Worm (Caenorhabditis elegans): ENCODE data around the gene H12D21.11.
"Not testable (repeated sequence)": the region's sequence is repeated elsewhere in the genome, so short reads cannot be mapped to it uniquely, and the experiment has no call there.

H12D21.11 gene

DNA sequence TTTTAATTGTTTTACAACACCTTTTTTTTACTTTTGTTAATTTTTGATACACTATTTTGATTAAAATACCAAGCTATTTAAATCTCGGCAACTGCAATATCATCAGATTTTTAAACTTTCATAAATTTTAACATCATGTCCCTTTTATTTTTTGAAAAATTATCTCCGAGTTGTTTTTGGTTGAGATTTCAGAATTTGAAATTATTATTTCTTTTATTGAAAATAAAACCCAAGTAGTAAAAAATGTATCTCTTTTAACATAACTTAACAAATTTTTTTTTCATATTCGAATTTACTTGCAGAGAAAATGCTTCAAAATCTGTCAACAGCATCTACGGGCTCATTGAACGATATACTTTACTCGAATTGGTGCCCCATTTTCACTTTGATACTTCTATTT lies at the start of gene H12D21.11:
Gene H12D21.11 (plus strand): TSS at position 301 of the 400 bp plus-strand sequence.
- no peak for TF ChIP-seq unc-62 (GFP tag; optimal IDR thresholded peaks at IDR 0.05)

DNA sequence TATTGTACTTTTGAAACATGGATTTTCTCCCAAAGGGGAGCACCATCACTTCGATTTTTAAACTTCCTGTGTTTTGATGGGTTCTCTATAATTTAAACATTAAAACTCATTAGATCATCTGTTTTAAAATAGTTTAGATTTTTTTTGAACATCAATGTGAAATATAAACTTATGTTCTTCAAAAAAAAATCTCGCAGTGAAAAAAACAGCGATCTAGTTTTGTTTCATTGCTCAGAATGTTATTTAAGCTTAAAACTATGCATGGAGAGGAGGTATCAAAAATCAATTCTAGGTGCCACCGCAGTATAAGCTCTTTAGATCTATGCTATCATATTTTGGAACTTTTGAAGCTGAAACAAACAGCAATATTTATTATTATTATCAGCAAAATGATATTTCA lies 47.5 kb upstream of the H12D21.11 start, which contains the start of gene gcy-14:
Gene gcy-14 (minus strand): TSS at position 101 of the 400 bp plus-strand sequence.
- no peak for TF ChIP-seq unc-62 (GFP tag; optimal IDR thresholded peaks at IDR 0.05)

DNA sequence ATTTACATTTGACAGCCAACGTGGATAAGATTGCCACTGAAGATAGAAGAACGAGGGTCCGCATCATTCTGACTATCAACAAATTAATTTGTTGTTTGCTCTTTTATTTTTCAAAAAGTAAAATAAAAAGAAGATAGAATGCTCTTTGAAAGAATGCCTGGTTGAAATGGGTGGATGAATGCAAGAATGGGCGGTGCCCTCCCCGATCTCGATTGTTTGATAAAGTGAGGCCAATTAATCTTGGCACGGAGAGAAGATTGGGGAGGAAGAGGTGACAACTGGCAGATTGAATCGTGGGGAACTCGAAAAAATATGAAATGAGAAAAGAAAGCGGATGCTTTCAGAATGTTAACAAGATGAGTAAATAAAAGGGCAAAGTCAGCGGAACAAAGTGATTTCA lies 44.3 kb upstream of the H12D21.11 start, which contains the start of gene ZC412.3:
Gene ZC412.3 (minus strand): TSS at position 183 of the 400 bp plus-strand sequence.
- TF ChIP-seq unc-62 (GFP tag; optimal IDR thresholded peaks at IDR 0.05): no peak

DNA sequence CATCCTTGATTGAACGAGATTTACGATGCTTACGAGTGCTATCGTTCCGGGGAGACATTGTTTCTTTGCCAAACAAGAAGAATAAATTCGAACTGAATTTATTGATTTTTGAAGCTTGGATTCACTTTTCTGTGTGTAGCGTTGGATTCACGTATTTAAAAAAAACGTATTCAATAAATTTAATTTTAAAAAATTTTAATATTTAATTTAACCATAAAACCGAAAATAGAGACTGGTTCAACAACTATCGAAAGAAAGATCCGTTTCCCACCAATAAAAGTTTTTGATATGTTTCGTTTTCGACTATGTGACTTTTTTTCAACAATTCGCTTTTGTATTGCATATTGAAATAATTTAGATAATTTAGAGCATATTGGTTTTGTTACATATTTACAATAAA lies 40.3 kb upstream of the H12D21.11 start, which contains the start of gene ZC412.5:
Gene ZC412.5 (minus strand): TSS at position 101 of the 400 bp plus-strand sequence.
- TF ChIP-seq unc-62 (GFP tag; optimal IDR thresholded peaks at IDR 0.05): no peak

DNA sequence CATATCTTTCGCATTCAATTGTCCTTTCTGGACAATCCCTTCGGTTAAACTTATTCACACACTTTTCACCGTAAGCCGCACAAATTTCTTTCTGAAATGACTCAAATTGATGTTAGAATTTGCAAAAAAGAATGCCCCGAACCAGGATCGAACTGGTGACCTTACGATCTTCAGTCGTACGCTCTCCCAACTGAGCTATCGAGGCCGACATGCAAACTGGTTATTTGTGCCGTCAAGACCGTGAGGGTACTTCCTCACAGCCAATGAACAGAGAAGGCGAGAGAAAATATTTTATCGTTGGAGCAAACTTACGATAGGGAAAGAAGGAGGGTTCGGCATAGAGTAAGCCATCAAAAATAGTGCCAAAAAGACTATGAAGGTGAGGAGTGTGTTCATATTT lies 39.4 kb upstream of the H12D21.11 start:
- no peak for TF ChIP-seq unc-62 (GFP tag; optimal IDR thresholded peaks at IDR 0.05)

DNA sequence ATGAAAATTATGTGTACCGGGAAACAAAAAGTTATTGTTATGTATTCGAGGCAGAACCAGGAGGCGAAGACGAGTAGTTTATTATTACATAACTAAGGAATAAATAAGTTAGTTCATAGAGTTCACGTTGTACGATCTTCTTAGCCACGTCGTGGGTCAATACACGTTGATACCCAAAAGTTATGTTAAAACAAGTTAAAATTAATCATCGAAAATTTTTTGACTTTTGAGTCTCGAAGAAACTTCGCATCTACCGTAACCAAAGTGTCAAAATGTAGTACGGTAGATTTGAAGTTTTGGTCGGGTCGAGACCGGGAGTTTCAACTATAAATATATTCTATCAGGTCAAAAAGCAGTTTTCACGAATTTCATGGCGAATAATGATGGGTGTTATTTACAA lies 39.0 kb upstream of the H12D21.11 start, which contains the start of gene ZC412.10:
Gene ZC412.10 (minus strand): TSS at position 101 of the 400 bp plus-strand sequence.
- not testable (repeated sequence) for TF ChIP-seq unc-62 (GFP tag; optimal IDR thresholded peaks at IDR 0.05)

DNA sequence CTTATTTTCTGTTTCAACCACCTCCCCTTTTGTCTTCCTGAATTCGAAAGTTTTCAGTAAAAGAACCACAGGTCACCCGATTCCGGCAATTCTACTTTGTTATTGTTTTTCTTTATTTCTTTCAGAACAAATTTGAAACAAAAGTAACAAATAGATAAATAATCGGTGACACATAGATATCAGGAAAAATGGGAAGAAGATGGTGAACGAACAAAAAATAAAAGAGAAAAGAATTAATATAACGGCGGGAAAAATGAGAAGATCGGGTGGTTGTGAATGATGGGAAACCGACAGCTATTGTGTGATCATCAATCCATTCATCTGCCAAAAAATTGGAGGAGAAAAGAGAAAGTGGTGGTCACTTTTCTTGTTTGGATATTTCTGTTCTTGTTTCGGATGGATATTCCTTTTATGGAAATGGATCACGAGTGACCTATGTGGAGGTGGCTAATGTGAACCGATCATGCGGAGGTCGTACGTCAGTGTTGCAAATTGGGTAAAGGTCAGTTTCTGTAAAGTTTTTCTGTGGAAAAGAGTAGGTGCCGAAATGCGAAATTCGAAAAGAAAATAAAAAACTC lies 38.4 kb upstream of the H12D21.11 start:
- TF ChIP-seq unc-62 (GFP tag; optimal IDR thresholded peaks at IDR 0.05): no peak

DNA sequence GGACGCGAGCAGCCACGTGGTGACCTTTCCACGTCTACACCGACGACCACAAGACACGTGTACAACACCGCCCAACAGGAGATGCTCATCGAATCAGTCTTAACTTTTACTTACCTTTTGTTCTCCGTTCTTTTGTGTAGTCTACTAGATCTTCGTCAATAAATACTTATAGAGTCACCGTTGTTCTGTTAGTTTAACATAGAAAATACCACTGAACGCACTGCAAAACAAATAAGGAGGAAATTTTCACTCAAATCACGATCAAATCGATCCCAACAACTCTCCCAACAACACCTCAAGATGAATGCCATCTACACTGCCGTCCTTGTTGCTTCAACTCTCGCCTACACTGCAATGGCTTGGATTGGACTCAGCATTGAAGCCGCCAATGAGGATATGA lies 24.9 kb upstream of the H12D21.11 start, which contains the start of gene nspa-2:
Gene nspa-2 (plus strand): TSS at position 301 of the 400 bp plus-strand sequence.
- TF ChIP-seq unc-62 (GFP tag; optimal IDR thresholded peaks at IDR 0.05): not testable (repeated sequence)

DNA sequence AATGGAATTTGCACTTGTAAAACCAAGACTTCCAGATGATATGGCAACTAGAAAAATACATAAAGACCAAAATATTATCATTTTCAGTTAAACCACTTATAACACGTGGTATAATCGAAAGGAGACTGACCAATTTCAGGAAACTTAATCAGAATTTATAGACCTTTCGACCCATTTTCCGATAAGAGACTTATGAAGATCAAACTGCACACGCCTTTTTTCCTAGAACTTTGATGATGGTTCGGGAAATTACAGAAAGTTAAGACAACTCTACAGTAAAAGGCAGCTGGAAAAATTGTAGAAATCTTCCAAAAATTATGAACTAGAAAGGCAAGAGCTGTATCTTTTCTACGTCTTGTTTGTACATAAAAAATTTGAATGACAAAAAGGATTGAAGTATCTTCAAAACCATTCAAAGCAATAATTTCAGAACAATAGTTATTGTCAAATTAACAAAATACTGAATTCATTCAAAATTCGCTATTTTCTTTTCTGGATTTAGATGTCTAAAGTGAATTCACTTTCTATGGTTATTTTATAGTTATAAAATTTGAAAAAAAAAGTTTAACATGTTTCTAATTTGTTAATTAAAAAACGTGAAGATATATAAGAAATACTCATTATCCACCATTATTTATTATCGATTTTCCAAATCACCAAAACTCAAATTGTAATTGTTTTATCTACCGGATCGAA lies 22.2 kb upstream of the H12D21.11 start, which contains the start of the genes mpst-2 and H12D21.5:
Gene mpst-2 (minus strand): TSS at position 101 of the 696 bp plus-strand sequence.
Gene H12D21.5 (plus strand): TSS at position 646 of the 696 bp plus-strand sequence.
- TF ChIP-seq unc-62 (GFP tag; optimal IDR thresholded peaks at IDR 0.05): no peak

DNA sequence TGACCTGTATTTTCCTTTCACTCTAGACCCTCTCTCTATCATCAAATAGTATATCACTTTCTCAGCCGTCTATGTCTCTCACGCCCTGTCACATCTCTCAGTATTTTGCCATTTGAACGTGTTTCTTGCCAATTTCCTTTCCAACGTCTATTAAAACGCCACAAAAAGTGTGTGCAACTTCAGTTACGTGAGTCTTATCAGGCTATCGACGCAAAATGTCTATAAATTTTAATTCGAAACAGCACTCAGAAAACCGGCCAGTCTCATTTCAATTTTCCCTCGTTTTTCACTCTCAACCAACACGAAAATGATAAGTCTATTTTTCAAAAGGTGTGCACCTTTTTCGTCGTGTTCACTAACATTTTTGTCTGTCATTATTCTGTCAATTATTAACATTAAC lies 20.1 kb upstream of the H12D21.11 start, which contains the start of gene mpst-3:
Gene mpst-3 (plus strand): TSS at position 91 of the 400 bp plus-strand sequence.
- TF ChIP-seq unc-62 (GFP tag; optimal IDR thresholded peaks at IDR 0.05): no peak

DNA sequence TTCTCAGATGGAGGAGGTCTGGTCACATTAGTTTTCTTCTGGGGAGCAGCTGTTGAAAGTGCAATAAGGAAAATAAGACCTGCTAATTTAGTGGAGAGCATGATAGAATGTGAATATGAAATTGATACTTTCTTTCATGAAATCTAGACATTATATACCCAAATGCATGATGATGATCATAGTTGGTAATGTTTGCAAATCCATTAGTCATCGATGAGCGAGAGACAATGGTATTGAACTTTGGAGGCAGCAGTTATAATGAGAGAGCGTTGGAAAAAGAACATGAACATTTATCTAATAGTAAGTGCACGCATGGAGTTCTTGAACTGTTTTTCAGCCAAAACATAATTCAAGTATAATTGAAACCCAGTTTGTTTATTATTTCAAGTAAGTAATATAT lies 18.0 kb upstream of the H12D21.11 start, which contains the start of gene H12D21.6:
Gene H12D21.6 (minus strand): TSS at position 101 of the 400 bp plus-strand sequence.
- TF ChIP-seq unc-62 (GFP tag; optimal IDR thresholded peaks at IDR 0.05): no peak

DNA sequence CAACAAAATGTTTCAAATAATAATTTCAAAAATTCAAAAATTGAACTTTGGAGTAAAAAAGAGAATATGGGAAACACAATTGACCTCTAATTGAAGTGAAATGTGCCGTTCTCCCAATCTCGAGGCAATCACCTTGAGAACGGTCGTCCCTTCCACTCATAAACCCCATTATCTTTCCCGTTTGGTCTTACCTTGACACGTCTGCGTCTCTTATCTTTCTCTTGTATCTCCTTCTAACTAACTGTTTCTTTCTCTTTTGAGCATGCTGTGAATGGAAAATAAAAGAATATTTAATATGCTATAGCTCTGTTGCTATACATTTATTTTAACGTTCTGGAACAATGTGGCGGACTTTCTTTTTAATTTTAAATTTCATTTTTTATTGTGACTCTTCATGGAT lies 16.2 kb upstream of the H12D21.11 start, which contains the start of gene H12D21.10:
Gene H12D21.10 (plus strand): TSS at position 260 of the 400 bp plus-strand sequence.
- no peak for TF ChIP-seq unc-62 (GFP tag; optimal IDR thresholded peaks at IDR 0.05)

DNA sequence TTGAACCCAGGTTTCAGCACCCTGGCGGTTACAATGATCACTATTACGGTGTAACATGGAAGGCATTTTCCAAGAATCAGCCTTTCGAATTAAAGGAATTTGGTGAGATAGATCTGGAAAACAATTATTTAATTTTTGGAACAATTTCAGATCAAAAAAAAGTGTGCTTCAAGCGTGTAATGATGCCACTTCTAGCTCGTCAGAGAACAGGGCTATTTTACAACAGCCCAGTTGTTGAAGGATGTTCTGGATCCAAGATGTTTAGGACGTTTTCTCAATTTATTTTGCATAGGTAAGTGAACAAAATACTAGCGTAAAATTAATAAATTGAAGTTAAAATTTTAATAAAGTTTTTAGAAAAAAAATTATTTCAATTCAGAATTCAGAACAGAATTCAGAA lies 14.8 kb upstream of the H12D21.11 start:
- no peak for TF ChIP-seq unc-62 (GFP tag; optimal IDR thresholded peaks at IDR 0.05)

DNA sequence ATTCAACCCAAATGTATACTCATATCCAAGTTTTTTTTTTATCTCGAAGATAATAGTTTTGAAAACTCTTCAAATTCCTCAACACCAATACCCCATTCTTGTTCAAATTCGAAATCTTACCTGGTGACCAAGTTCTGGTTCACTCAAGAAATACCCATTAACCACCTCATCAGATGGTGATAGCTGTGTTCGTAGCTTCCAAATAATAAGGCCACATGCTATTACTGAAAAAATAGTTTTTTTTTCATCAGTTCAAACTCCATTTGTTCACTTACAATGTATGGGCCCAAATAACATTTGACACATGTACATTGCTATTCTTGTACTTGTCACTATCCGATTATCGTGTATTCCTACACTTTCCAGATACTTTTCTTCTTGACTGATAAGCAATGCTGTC lies 8.3 kb upstream of the H12D21.11 start:
- no peak for TF ChIP-seq unc-62 (GFP tag; optimal IDR thresholded peaks at IDR 0.05)

DNA sequence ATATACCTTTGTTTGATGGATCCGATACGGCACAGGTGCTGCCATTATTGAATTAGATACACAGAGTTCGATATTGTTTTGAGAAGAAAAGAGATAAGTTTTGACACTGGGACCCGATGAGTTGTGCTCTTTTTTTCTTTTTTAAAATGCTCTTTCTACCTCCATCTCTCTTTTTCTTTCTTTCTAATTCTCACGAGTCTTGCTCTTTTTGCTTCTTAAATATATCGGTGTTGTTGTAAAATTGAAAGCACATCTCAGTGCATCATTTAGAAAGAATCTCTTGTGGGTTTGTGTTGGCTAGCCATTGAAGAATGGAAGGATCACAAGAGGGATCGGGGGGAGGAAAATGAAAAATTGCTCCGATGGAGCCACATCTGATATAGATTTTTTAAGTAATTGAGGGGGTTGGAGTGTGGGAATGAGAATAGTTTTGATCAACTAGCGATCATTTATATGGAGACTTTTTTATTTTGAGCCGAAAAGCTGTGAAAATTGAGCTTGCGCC lies 6.3 kb upstream of the H12D21.11 start, which contains the start of gene H12D21.9:
Gene H12D21.9 (minus strand): TSS at position 148 of the 505 bp plus-strand sequence.
- no peak for TF ChIP-seq unc-62 (GFP tag; optimal IDR thresholded peaks at IDR 0.05)

DNA sequence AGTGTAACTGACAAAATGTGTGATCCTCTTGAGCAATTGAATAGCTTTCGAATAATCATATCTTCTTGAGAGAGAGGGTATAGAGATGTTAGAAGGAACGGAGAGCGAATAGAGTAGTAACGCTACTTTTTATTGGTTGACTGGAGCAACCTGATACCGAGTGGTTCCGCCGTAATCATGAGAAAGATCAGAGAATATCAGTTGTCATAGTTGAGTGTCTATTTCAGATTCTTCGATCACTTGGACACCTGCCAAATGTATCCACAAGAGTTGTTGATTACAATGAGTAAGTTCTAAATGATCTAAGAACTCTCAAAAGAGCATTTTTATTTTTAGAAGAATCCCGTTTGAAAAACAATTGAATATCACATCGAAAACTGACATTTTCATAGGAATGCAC lies 4.9 kb upstream of the H12D21.11 start:
- no peak for TF ChIP-seq unc-62 (GFP tag; optimal IDR thresholded peaks at IDR 0.05)

Measured in whole organism, dauer.